Fruit fly (Drosophila melanogaster) whole organism, embryonic: Measurements from ENCODE around the gene msl-3.

Experiments
- Asciz ChIP-seq: fragments of 200-800 bp; sonication (Bioruptor generic); optimal IDR thresholded peaks from 2 replicates; lab custom pipeline; 2017; ENCODE audit warnings: missing biosample characterization, mild to moderate bottlenecking, missing genetic modification characterization, missing genetic modification reagents
- CG10209 ChIP-seq: fragments of 200-800 bp; sonication (Bioruptor generic); optimal IDR thresholded peaks from 3 replicates; lab custom pipeline; 2017; ENCODE audit warnings: missing biosample characterization, mild to moderate bottlenecking, missing genetic modification characterization, missing genetic modification reagents
- CG10267 ChIP-seq: fragments of 200-800 bp; sonication (Bioruptor generic); optimal IDR thresholded peaks from 2 replicates; lab custom pipeline; 2018; ENCODE audit warnings: missing biosample characterization, mild to moderate bottlenecking, missing genetic modification characterization, moderate library complexity
- CG11085 ChIP-seq: fragments of 200-800 bp; sonication (Bioruptor generic); IDR thresholded peaks from 2 replicates; pipeline ENCODE4 v1.3.6; 2022; ENCODE audit warnings: missing biosample characterization, missing genetic modification characterization
- CG12236 ChIP-seq: fragments of 200-800 bp; sonication (Bioruptor generic); optimal IDR thresholded peaks from 2 replicates; lab custom pipeline; 2016; ENCODE audit warnings: missing biosample characterization, missing genetic modification characterization
- CG1233 ChIP-seq: fragments of 200-800 bp; sonication (Bioruptor generic); optimal IDR thresholded peaks from 4 replicates; lab custom pipeline; 2018; ENCODE audit warnings: missing biosample characterization, mild to moderate bottlenecking, missing genetic modification characterization
- CG12942 ChIP-seq: fragments of 200-800 bp; sonication (Bioruptor generic); optimal IDR thresholded peaks from 3 replicates; lab custom pipeline; 2016; ENCODE audit warnings: missing biosample characterization, missing genetic modification characterization
- CG13894 ChIP-seq: fragments of 200-800 bp; sonication (Bioruptor generic); optimal IDR thresholded peaks from 3 replicates; lab custom pipeline; 2018; ENCODE audit warnings: missing biosample characterization, mild to moderate bottlenecking, missing genetic modification characterization, moderate library complexity
- CG14965 ChIP-seq: fragments of 200-800 bp; sonication (Bioruptor generic); optimal IDR thresholded peaks from 2 replicates; lab custom pipeline; 2016; ENCODE audit warnings: missing biosample characterization, missing genetic modification characterization, borderline replicate concordance
- CG15011 ChIP-seq: fragments of 200-800 bp; sonication (Bioruptor generic); optimal IDR thresholded peaks from 3 replicates; lab custom pipeline; 2018; ENCODE audit warnings: missing biosample characterization, mild to moderate bottlenecking, missing genetic modification characterization
- CG15479 ChIP-seq: fragments of 200-800 bp; sonication (Bioruptor generic); optimal IDR thresholded peaks from 3 replicates; lab custom pipeline; 2019; ENCODE audit warnings: missing biosample characterization, mild to moderate bottlenecking, missing genetic modification characterization, moderate library complexity
- CG17612 ChIP-seq: fragments of 200-800 bp; sonication (Bioruptor generic); IDR thresholded peaks from 2 replicates; pipeline ENCODE4 v1.3.6; 2022; ENCODE audit warnings: missing biosample characterization, missing genetic modification characterization
- CG2712 ChIP-seq: fragments of 200-800 bp; optimal IDR thresholded peaks from 3 replicates; lab custom pipeline; 2019; ENCODE audit warnings: missing biosample characterization, mild to moderate bottlenecking, missing genetic modification characterization, moderate library complexity
- CG30403 ChIP-seq: fragments of 200-800 bp; sonication (Bioruptor generic); optimal IDR thresholded peaks from 3 replicates; lab custom pipeline; 2016; ENCODE audit warnings: missing biosample characterization, missing genetic modification characterization
- CG3065 ChIP-seq: fragments of 200-800 bp; sonication (Bioruptor generic); optimal IDR thresholded peaks from 2 replicates; lab custom pipeline; 2016; ENCODE audit warnings: missing biosample characterization, missing genetic modification characterization
- CG3847 ChIP-seq: fragments of 200-800 bp; sonication (Bioruptor generic); IDR thresholded peaks from 2 replicates; pipeline ENCODE4 v1.3.6; 2022; ENCODE audit warnings: missing biosample characterization, missing genetic modification characterization
- CG5245 ChIP-seq: fragments of 200-800 bp; sonication (Bioruptor generic); optimal IDR thresholded peaks from 3 replicates; lab custom pipeline; 2016; ENCODE audit warnings: missing biosample characterization, missing genetic modification characterization
- CG6854 ChIP-seq: fragments of 200-800 bp; sonication (Bioruptor generic); optimal IDR thresholded peaks from 3 replicates; lab custom pipeline; 2017; ENCODE audit warnings: missing biosample characterization, mild to moderate bottlenecking, missing genetic modification characterization
- CG7357 ChIP-seq: fragments of 200-800 bp; sonication (Bioruptor generic); IDR thresholded peaks from 3 replicates; pipeline ENCODE4 v1.3.6; 2022; ENCODE audit warnings: missing biosample characterization, missing genetic modification characterization
- CG8388 ChIP-seq: fragments of 200-800 bp; sonication (Bioruptor generic); optimal IDR thresholded peaks from 2 replicates; lab custom pipeline; 2019; ENCODE audit warnings: missing biosample characterization, mild to moderate bottlenecking, missing genetic modification characterization, moderate library complexity
- CG9876 ChIP-seq: fragments of 200-800 bp; sonication (Bioruptor generic); optimal IDR thresholded peaks from 2 replicates; lab custom pipeline; 2016; ENCODE audit warnings: missing biosample characterization, missing genetic modification characterization
- D19B ChIP-seq: fragments of 200-800 bp; sonication (Bioruptor generic); optimal IDR thresholded peaks from 2 replicates; lab custom pipeline; 2017; ENCODE audit warnings: missing biosample characterization, mild to moderate bottlenecking, missing genetic modification characterization
- Dref ChIP-seq: fragments of 200-800 bp; sonication (Bioruptor generic); IDR thresholded peaks from 2 replicates; pipeline ENCODE4 v1.3.6; 2022; ENCODE audit warnings: missing biosample characterization, missing genetic modification characterization
- Gsc ChIP-seq: fragments of 200-800 bp; sonication (Bioruptor generic); IDR thresholded peaks from 2 replicates; pipeline ENCODE4 v1.3.6; 2022; ENCODE audit warnings: missing biosample characterization, missing genetic modification characterization
- Gug ChIP-seq: fragments of 200-800 bp; sonication (Bioruptor generic); IDR thresholded peaks from 4 replicates; pipeline ENCODE4 v1.3.6; 2022; ENCODE audit warnings: missing biosample characterization, missing genetic modification characterization
- H2.0 ChIP-seq: fragments of 200-800 bp; sonication (Bioruptor generic); IDR thresholded peaks from 2 replicates; pipeline ENCODE4 v1.3.6; 2022; ENCODE audit warnings: missing biosample characterization, missing genetic modification characterization
- Kr ChIP-seq: fragments of 200-800 bp; sonication (Bioruptor generic); optimal IDR thresholded peaks from 2 replicates; lab custom pipeline; 2017; ENCODE audit warnings: missing biosample characterization, mild to moderate bottlenecking, missing genetic modification characterization
- MESR4 ChIP-seq: fragments of 200-800 bp; sonication (Bioruptor generic); optimal IDR thresholded peaks from 2 replicates; lab custom pipeline; 2018; ENCODE audit warnings: missing biosample characterization, mild to moderate bottlenecking, missing genetic modification characterization, moderate library complexity
- Neu2 ChIP-seq: fragments of 200-800 bp; sonication (Bioruptor generic); optimal IDR thresholded peaks from 3 replicates; lab custom pipeline; 2016; ENCODE audit warnings: missing biosample characterization, missing genetic modification characterization, borderline replicate concordance
- Nf-YA ChIP-seq: fragments of 200-800 bp; sonication (Bioruptor generic); IDR thresholded peaks from 2 replicates; pipeline ENCODE4 v1.3.6; 2022; ENCODE audit warnings: missing biosample characterization, missing genetic modification characterization
- TFAM ChIP-seq: fragments of 200-800 bp; sonication (Bioruptor generic); optimal IDR thresholded peaks from 2 replicates; lab custom pipeline; 2017; ENCODE audit warnings: missing biosample characterization, missing genetic modification characterization, inconsistent platforms
- ap ChIP-seq: fragments of 200-800 bp; sonication (Bioruptor generic); IDR thresholded peaks from 2 replicates; pipeline ENCODE4 v1.3.6; 2022; ENCODE audit warnings: missing biosample characterization, missing genetic modification characterization
- az2 ChIP-seq: fragments of 200-800 bp; sonication (Bioruptor generic); optimal IDR thresholded peaks from 3 replicates; lab custom pipeline; 2016; ENCODE audit warnings: missing biosample characterization, missing genetic modification characterization
- gem ChIP-seq: fragments of 200-800 bp; sonication (Bioruptor generic); optimal IDR thresholded peaks from 2 replicates; lab custom pipeline; 2019; ENCODE audit warnings: missing biosample characterization, mild to moderate bottlenecking, missing genetic modification characterization, moderate library complexity
- gsb-n ChIP-seq: fragments of 200-800 bp; sonication (Bioruptor generic); optimal IDR thresholded peaks from 3 replicates; lab custom pipeline; 2018; ENCODE audit warnings: missing biosample characterization, mild to moderate bottlenecking, missing genetic modification characterization
- hb ChIP-seq: fragments of 200-800 bp; sonication (Bioruptor generic); IDR thresholded peaks from 3 replicates; pipeline ENCODE4 v1.3.6; 2022; ENCODE audit warnings: missing biosample characterization, missing genetic modification characterization; ENCODE audit not compliant: partially characterized antibody
- jigr1 ChIP-seq: fragments of 200-800 bp; sonication (Bioruptor generic); IDR thresholded peaks from 3 replicates; pipeline ENCODE4 v1.3.6; 2022; ENCODE audit warnings: missing biosample characterization, missing genetic modification characterization
- nmo ChIP-seq: fragments of 200-800 bp; sonication (Bioruptor generic); optimal IDR thresholded peaks from 2 replicates; lab custom pipeline; 2018; ENCODE audit warnings: missing biosample characterization, mild to moderate bottlenecking, missing genetic modification characterization, moderate library complexity
- org-1 ChIP-seq: fragments of 200-800 bp; sonication (Bioruptor generic); optimal IDR thresholded peaks from 2 replicates; lab custom pipeline; 2017; ENCODE audit warnings: missing biosample characterization, missing genetic modification characterization
- p53 ChIP-seq: fragments of 200-800 bp; sonication (Bioruptor generic); optimal IDR thresholded peaks from 2 replicates; lab custom pipeline; 2016; ENCODE audit warnings: missing biosample characterization, missing genetic modification characterization
- pan ChIP-seq, 4 experiments: fragments of >200 bp in 3 of 4; fragments of 200-800 bp in 1 of 4; sonication (Bioruptor generic) in 1 of 4; optimal IDR thresholded peaks in 3 of 4; IDR thresholded peaks in 1 of 4; 2 replicates each; pipeline versions ENCODE4 v1.3.6 to Lab custom; 2017 to 2022; ENCODE audit warnings: missing biosample characterization in 2 of 4, missing genetic modification characterization in 2 of 4, mixed read lengths in 1 of 4
- ranshi ChIP-seq: fragments of 200-800 bp; sonication (Bioruptor generic); IDR thresholded peaks from 2 replicates; pipeline ENCODE4 v1.3.6; 2022; ENCODE audit warnings: missing biosample characterization, missing genetic modification characterization
- repo ChIP-seq: fragments of 200-800 bp; sonication (Bioruptor generic); optimal IDR thresholded peaks from 2 replicates; lab custom pipeline; 2016; ENCODE audit warnings: missing biosample characterization, missing genetic modification characterization
- salm ChIP-seq: fragments of 200-800 bp; sonication (Bioruptor generic); optimal IDR thresholded peaks from 2 replicates; lab custom pipeline; 2018; ENCODE audit warnings: missing biosample characterization, mild to moderate bottlenecking, missing genetic modification characterization
- sens ChIP-seq: fragments of 200-800 bp; sonication (Bioruptor generic); peaks from one replicate; lab custom pipeline; 2016; ENCODE audit warnings: missing biosample characterization, missing genetic modification characterization
- ssp ChIP-seq: fragments of 200-800 bp; sonication (Bioruptor generic); IDR thresholded peaks from 2 replicates; pipeline ENCODE4 v1.3.6; 2022; ENCODE audit warnings: missing biosample characterization, missing genetic modification characterization
- tio ChIP-seq: fragments of 200-800 bp; sonication (Bioruptor generic); optimal IDR thresholded peaks from 2 replicates; lab custom pipeline; 2017; ENCODE audit warnings: missing biosample characterization, missing genetic modification characterization, inconsistent platforms

The msl-3 gene

DNA sequence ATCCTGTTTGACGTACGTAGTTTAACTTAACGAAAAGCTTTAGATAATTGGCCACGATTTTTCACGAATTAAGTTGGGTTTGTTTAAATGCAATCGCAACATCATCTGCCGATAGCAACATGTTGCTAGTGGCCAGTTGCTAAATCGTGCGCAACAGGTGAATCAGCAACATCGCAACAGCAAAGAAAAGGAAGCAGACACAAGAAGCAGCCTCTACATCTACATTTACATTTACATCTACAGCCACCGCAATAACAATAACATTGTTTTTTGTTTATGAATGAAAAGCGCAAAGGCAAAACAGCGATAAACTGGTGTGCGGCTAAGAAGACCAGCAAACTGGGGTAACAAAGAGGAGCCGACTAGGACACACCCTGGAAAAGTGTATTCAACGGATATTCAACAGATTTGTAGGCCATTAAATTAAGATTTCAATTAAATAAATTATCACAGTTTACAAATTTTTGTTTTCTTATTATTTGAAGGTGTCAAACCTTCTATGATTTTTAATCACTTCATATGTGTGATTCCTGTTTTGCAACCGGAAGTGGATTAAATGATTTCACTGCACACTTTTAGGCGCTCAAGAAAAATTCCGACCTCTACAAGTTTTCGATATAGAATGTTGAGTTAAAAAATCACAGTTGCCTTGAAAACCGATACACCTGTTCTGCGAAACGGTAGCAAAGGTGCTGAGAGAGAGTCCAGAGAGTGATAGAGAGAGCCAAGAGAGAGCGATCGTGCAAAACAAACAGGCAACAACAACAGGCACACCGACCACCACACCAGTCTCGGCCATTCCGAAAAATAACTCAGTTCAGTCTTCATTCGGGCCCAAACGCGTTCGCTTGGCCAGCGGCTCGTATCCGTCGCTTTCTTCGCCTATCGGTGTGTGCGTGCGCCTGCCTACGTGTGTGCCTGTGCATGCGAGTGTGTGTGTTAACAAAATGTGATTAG, 8.6 kb upstream of the msl-3 start, which contains the start of gene melt (continued):
- TF ChIP-seq nmo (GFP tag; lab: Kevin White, UChicago) = peak; percentile 94
- peak; percentile 81 for TF ChIP-seq Asciz (GFP tag; lab: Kevin White, UChicago)
- peak; percentile 39 for TF ChIP-seq CG13894
- peak; percentile 89 for TF ChIP-seq org-1 (GFP tag; lab: Kevin White, UChicago)
- peak; percentile 51 for TF ChIP-seq CG15479 (GFP tag; lab: Kevin White, UChicago)
- TF ChIP-seq repo = peak; percentile 78
- TF ChIP-seq Nf-YA (GFP tag; lab: Robert Waterston, UW) = peak; percentile 26; the same call in 1 of the 2 replicates
- TF ChIP-seq CG6854 (GFP tag; lab: Kevin White, UChicago) = peak; percentile 84
- TF ChIP-seq CG14965 (GFP tag; lab: Kevin White, UChicago) = peak; percentile 59
- TF ChIP-seq CG10209 (GFP tag; lab: Kevin White, UChicago) = peak; percentile 91
- no peak for TF ChIP-seq Kr
- TF ChIP-seq Gug (GFP tag; lab: Robert Waterston, UW) = peak; percentile 50; the same call in 1 of the 4 replicates
- TF ChIP-seq tio (GFP tag; lab: Kevin White, UChicago) = peak; percentile 93
- peak; percentile 49 for TF ChIP-seq salm (tag; lab: Kevin White, UChicago)
- 0 out of 2 replicates have a peak, but pooled peaks have one; percentile 36 for TF ChIP-seq Gsc
- peak; percentile 77 for TF ChIP-seq CG7357 (GFP tag; lab: Robert Waterston, UW)
- TF ChIP-seq gsb-n (tag; lab: Kevin White, UChicago) = peak; percentile 79
- TF ChIP-seq CG30403 (GFP tag; lab: Kevin White, UChicago) = peak; percentile 94
- peak; percentile 99 for TF ChIP-seq D19B
- peak; percentile 81 for TF ChIP-seq CG12942 (GFP tag; lab: Kevin White, UChicago)
- peak; percentile 50; the same call in 1 of the 2 replicates for TF ChIP-seq ranshi (GFP tag; lab: Robert Waterston, UW)
- TF ChIP-seq ssp (GFP tag; lab: Robert Waterston, UW) = peak; percentile 85
- TF ChIP-seq CG12236 (GFP tag; lab: Kevin White, UChicago) = peak; percentile 71
- TF ChIP-seq gem (tag; lab: Kevin White, UChicago) = peak; percentile 94
- peak; percentile 84 for TF ChIP-seq CG15011 (GFP tag; lab: Kevin White, UChicago)
- peak; percentile 93 for TF ChIP-seq CG2712 (tag; lab: Kevin White, UChicago)
- peak; percentile 74 for TF ChIP-seq CG9876 (GFP tag; lab: Kevin White, UChicago)
- no peak for TF ChIP-seq p53
- TF ChIP-seq pan (optimal IDR thresholded peaks at IDR 0.05; lab: Kevin White, UChicago) = peak in 1 of 2 experiments; percentile 62
- peak; percentile 63 to 73 for TF ChIP-seq pan (GFP tag; optimal IDR thresholded peaks at IDR 0.05 in 1 of 2, IDR thresholded peaks at IDR 0.05 in 1 of 2)
- peak; percentile 35 for TF ChIP-seq TFAM
- peak; percentile 53 for TF ChIP-seq H2.0 (GFP tag; lab: Robert Waterston, UW)
- TF ChIP-seq Dref = 0 out of 2 replicates have a peak, but pooled peaks have one; percentile 31
- TF ChIP-seq MESR4 (GFP tag; lab: Kevin White, UChicago) = no peak
- peak; percentile 89 for TF ChIP-seq az2 (GFP tag; lab: Kevin White, UChicago)
- peak; percentile 99 for TF ChIP-seq sens (GFP tag; lab: Kevin White, UChicago)
- TF ChIP-seq CG11085 (GFP tag; lab: Robert Waterston, UW) = peak; percentile 48
- no peak for TF ChIP-seq hb
- peak; percentile 23 for TF ChIP-seq Neu2 (GFP tag; lab: Kevin White, UChicago)
- peak; percentile 47 for TF ChIP-seq ap (GFP tag; lab: Robert Waterston, UW)
- peak; percentile 84 for TF ChIP-seq CG10267 (tag; lab: Kevin White, UChicago)
- peak; percentile 73; the same call in 1 of the 2 replicates for TF ChIP-seq CG17612 (GFP tag; lab: Robert Waterston, UW)
- TF ChIP-seq CG8388 (GFP tag; lab: Kevin White, UChicago) = peak; percentile 77
- peak; percentile 76 for TF ChIP-seq CG3847 (GFP tag; lab: Robert Waterston, UW)
- TF ChIP-seq CG5245 = peak; percentile 80
- TF ChIP-seq jigr1 (GFP tag; lab: Robert Waterston, UW) = 0 out of 3 replicates have a peak, but pooled peaks have one; percentile 66
- peak; percentile 90 for TF ChIP-seq CG1233 (GFP tag; lab: Kevin White, UChicago)
- peak; percentile 68 for TF ChIP-seq CG3065 (GFP tag; lab: Kevin White, UChicago)
